Fruit fly (Drosophila melanogaster): ENCODE data around the gene Sgsh.

- TF ChIP-seq ttk (optimal IDR thresholded peaks at IDR 0.05): no peak
- TF ChIP-seq Myc (optimal IDR thresholded peaks at IDR 0.05): no peak
- TF ChIP-seq h (optimal IDR thresholded peaks at IDR 0.05): no peak
- no peak for TF ChIP-seq insv (optimal IDR thresholded peaks at IDR 0.05)
- no peak for TF ChIP-seq Sin3A (optimal IDR thresholded peaks at IDR 0.05)
These were observed 13.6 kb downstream of the Sgsh start, which contains the start of gene Rh2 for dm6 chr3R:18899123-18899522.
